Fruit fly (Drosophila melanogaster) whole organism: Measurements from ENCODE around the gene Uvrag.

Source experiments
- CG8478 ChIP-seq: fragments of >200 bp; optimal IDR thresholded peaks from 2 replicates; lab custom pipeline; 2018; ENCODE audit warnings: inconsistent platforms
- Dll ChIP-seq: fragments of >200 bp; optimal IDR thresholded peaks from 2 replicates; lab custom pipeline; 2017
- EcR ChIP-seq, 2 experiments: fragments of >200 bp; optimal IDR thresholded peaks; 2 replicates each; lab custom pipeline; 2017; ENCODE audit warnings: missing biosample characterization in 2 of 2, missing genetic modification characterization in 2 of 2, missing genetic modification reagents in 2 of 2
- pan ChIP-seq: fragments of >200 bp; optimal IDR thresholded peaks from 2 replicates; lab custom pipeline; 2017
- psq ChIP-seq: fragments of >200 bp; optimal IDR thresholded peaks from 2 replicates; lab custom pipeline; 2017
- usp ChIP-seq: fragments of >200 bp; optimal IDR thresholded peaks from 2 replicates; lab custom pipeline; 2017; ENCODE audit warnings: missing biosample characterization, missing genetic modification characterization, mixed read lengths

Uvrag gene

DNA sequence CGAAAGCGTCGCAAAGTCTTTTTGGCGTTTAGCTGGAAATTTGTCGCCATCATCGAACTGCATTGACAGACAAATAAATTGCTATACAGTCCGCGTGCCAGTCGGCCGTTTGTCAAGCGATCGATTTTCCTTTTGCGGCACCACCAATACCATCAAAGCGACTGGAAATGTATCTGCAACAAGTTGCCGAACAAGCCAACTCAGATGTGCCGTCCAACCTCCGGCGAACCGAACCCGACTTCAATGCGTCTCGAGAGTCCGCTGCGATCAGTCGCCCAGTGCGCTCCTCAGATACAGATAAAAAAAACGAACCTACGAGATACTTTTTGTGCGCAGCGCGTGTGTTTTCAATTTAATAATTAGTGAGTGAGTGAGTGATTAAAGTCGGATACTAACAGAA, 19.9 kb upstream of the Uvrag start:
- TF ChIP-seq Dll (lab: Kevin White, UChicago) (no peak), usp (GFP tag; lab: Kevin White, UChicago) (no peak), psq (lab: Kevin White, UChicago) (no peak), pan (lab: Kevin White, UChicago) (no peak), CG8478 (lab: Kevin White, UChicago) (no peak), EcR (GFP tag; optimal IDR thresholded peaks at IDR 0.05; lab: Kevin White, UChicago) (no peak)

DNA sequence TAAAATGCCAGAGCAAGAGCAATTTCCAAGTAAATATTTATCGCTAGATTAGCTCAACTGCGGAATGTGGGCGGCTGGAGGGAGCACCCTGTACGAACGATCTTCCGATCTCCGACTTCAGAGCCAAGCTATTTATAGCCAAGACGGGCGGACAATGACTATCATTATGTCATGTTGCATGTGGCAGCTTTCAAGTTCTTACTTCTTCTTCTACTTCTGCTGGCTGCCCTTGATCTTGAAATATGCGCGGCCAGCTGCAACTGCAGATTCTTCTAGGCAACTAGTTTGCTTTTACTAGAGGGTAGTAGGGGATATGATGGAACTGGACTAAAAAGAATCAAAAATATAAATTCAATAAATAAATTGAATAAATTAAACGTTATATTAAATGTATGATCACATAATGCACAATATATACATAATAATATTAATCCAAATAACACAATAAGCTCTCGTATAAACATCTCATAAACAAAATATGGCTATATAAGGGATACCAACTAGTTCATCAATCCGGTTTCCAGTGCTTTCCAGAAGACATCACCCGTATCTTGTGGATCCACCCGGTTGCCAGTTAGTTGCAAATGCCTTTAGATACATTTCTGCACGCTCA, 18.4 kb upstream of the Uvrag start:
- TF ChIP-seq EcR (GFP tag; optimal IDR thresholded peaks at IDR 0.05; lab: Kevin White, UChicago): no peak
- TF ChIP-seq CG8478 (lab: Kevin White, UChicago): no peak
- no peak for TF ChIP-seq usp (GFP tag; lab: Kevin White, UChicago)
- no peak for TF ChIP-seq psq (lab: Kevin White, UChicago)
- no peak for TF ChIP-seq pan (lab: Kevin White, UChicago)
- TF ChIP-seq Dll (lab: Kevin White, UChicago): no peak

DNA sequence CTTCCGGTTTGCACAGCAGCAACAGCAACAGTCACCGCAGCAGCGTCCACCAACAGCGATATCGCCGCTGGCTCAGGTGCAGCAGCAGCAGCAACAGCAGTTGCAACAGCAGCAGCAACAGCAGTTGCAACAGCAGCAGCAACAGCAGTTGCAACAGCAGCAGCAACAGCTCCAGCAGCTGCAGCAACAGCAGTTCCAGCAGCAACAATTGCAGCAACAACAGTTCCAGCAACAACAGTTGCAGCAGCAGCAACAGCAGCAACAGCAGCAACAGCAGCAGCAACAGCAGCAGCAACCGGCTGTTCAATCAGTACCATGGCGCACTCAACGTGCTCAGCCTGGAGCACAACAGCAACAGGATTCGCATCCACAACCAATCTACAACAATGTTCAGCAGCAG, 14.0 kb upstream of the Uvrag start:
- no peak for TF ChIP-seq Dll (lab: Kevin White, UChicago)
- no peak for TF ChIP-seq psq (lab: Kevin White, UChicago)
- no peak for TF ChIP-seq usp (GFP tag; lab: Kevin White, UChicago)

DNA sequence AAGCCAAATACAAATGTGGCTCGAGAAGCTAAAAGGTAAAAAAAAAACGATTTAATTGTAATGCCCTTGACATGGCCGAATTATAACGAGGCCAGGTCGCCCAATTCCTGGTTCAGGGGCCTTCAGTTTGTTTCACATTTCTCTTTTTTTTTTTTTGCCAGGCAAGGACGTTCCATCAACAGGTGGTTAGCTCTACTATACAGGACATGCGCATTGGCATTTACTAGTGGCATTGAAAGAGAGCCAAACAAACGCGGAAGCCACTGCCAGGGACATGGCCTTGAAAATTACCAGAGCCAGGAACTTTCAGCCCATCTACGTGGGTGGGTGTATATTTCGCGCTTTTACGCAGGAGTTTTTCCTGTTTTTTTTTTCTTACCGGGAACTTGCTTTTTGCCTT, 786 bp upstream of the Uvrag start:
- no peak for TF ChIP-seq Dll (lab: Kevin White, UChicago)

DNA sequence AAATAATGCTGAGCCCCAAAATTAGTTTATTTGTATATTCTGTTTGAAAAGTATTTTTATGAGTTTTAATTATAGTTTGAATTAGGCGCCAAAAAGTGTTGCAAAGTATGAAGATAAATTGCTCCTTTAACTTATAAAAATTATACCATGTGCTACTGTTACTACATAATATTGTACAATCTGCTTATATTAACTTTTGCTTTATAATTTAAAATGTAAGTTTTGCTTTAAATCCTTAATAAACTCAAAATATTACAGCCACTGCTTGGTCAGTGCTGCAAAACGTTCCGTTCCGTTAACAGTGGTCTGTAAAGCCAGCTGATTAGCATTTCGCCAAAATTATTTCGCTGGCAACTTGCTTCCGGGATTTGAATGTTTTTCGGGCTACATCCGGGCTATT, 3.1 kb downstream of the Uvrag start, which contains the start of gene CG31729:
TSS of gene CG31729 (plus strand) at position 309 of the 400 bp plus-strand sequence.
- TF ChIP-seq usp (GFP tag; lab: Kevin White, UChicago) (no peak), Dll (lab: Kevin White, UChicago) (no peak), EcR (GFP tag; optimal IDR thresholded peaks at IDR 0.05; lab: Kevin White, UChicago) (no peak), psq (lab: Kevin White, UChicago) (no peak), pan (lab: Kevin White, UChicago) (no peak), CG8478 (lab: Kevin White, UChicago) (no peak)

DNA sequence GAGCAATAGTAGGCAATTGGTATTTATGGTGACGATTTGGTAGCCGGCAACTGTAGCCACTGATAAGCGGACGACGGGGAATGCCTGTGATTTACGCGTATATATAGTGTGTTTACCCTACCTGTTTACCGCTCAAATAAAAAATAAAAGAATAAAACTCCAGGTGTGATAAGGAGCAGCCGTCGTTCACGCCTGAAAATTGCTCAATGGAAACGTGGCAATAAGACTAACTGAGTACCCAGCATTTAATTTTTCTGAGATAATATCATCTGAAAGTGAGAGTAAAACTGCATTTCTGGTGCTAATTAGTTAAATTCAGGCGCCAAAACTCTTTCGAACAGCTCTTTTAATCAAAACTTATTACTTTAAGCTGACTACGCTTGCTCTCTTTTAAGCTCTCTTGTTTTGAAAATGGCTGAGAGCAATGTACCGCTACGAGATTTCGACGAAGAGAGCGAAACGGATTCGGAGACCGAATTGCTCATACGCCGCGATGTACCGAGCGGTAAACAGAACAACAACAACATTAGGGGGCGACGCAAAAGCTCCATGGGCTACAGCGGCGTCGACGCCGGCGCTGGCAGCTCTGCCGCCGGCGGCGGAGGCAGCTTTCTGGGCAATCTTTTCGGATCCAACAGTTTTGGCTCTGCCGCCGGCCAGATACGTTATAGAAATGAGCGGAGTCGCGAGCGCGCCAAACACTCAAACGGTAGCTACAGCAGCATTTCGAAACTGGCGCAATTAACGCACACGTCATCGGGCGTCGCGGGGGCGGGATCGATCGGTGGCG, 3.9 kb downstream of the Uvrag start:
- TF ChIP-seq Dll (lab: Kevin White, UChicago) (peak; percentile 57), psq (lab: Kevin White, UChicago) (no peak)

DNA sequence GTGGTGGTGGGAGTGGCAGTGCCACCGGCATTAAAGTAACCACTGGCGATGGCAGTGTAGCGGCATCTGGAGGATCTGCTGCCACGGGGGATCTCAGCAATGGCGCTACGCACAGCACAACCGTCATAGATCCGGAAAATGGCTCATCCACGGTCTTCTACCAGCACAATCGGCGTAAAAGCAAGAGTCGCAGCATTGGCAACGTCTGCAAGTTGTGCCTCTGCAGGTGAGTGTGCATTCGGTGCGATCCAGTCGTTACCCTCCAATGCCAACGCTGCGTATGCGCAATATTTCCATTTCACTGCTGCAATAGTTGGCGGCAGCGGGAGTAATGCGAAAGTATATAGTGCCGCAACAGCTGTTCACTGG, 4.5 kb downstream of the Uvrag start:
- TF ChIP-seq CG8478 (lab: Kevin White, UChicago) (no peak), usp (GFP tag; lab: Kevin White, UChicago) (no peak), Dll (lab: Kevin White, UChicago) (no peak), psq (lab: Kevin White, UChicago) (no peak), EcR (GFP tag; optimal IDR thresholded peaks at IDR 0.05; lab: Kevin White, UChicago) (no peak), pan (lab: Kevin White, UChicago) (no peak)

DNA sequence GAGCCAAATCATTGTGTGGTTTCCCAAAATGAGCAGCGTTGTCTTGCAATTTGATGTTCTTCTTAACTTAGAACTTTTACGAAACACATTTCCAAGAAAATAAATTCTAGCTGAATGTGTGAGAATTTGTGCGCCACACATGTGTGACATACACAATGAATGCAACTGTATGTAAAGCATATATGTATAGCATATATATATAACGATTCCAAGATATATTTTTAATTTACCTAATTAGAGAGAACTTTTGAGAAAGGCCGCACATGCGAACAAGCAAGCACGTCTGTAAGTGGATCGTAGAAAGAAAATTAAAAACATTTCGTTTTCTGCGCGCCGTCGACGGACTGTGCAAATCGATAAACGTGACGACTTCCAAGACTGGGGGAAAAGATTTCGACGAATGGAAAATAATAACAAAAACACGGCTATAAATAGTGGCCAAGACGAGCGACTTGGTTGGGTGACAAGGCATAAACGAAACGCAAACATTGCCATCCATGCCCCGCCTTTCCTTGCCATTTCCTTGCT, 5.4 kb downstream of the Uvrag start:
- TF ChIP-seq usp (GFP tag; lab: Kevin White, UChicago) (no peak), Dll (lab: Kevin White, UChicago) (no peak), psq (lab: Kevin White, UChicago) (no peak), EcR (GFP tag; optimal IDR thresholded peaks at IDR 0.05; lab: Kevin White, UChicago) (no peak), pan (lab: Kevin White, UChicago) (no peak), CG8478 (lab: Kevin White, UChicago) (no peak)

DNA sequence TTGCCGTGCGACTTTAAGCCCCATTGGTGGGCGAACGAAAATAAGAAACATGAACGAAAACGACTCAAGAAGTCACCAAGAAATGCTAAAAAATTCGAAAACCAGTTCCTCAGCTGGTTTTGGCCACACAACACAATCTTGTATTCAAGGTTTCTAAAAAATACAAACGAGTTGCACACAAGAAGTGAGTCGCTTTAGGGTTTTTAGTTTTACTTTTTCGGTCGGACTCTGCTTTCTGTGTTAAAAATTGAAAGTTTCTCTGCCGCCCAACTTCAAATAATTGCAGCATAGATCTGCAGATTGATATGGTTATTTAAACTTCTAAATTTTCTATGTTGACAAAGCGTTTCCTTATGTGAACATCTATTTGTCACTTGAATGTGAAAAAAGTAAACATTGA, 6.0 kb downstream of the Uvrag start, which contains the start of gene CG16824:
TSS of gene CG16824 (plus strand) at position 384 of the 400 bp plus-strand sequence.
- no peak for TF ChIP-seq pan (lab: Kevin White, UChicago)
- TF ChIP-seq usp (GFP tag; lab: Kevin White, UChicago): no peak
- no peak for TF ChIP-seq Dll (lab: Kevin White, UChicago)
- no peak for TF ChIP-seq psq (lab: Kevin White, UChicago)
- TF ChIP-seq EcR (GFP tag; optimal IDR thresholded peaks at IDR 0.05; lab: Kevin White, UChicago): no peak
- TF ChIP-seq CG8478 (lab: Kevin White, UChicago): no peak

DNA sequence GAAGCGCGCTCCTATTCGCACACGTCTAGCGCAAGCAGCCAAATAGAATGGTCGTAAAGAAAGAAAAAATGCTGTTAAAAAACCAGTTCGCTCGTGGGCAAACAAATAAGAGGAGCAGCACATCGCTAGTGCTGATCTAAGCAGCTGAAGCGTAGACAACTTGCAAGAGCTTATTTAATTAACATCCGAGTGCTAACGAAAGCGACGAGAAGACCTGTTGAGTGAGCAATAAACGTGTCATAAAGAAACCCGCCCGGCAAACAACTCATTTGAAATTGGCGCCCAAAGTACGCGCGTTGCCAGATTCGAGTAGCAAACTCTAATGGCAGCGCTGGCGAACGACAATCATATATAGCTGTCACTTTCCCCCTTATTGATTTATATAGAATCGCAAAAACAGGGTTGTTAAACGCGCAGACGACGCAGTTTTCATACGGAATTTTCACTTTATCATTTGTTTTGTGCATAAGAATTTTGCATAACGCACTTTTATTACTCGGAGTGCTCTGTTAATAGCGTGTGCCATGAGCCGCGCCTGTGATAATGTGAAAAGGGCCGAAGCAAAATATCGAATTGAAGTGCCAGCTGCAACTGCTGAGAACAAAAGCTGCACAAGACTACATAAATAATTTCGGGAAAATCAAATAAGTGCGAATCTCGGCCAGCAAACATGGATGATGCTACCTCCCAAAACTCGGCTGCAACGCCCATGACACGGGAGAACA, 9.6 kb downstream of the Uvrag start:
- no peak for TF ChIP-seq usp (GFP tag; lab: Kevin White, UChicago)
- TF ChIP-seq CG8478 (lab: Kevin White, UChicago): no peak
- no peak for TF ChIP-seq EcR (GFP tag; optimal IDR thresholded peaks at IDR 0.05; lab: Kevin White, UChicago)
- no peak for TF ChIP-seq pan (lab: Kevin White, UChicago)
- TF ChIP-seq Dll (lab: Kevin White, UChicago): no peak
- no peak for TF ChIP-seq psq (lab: Kevin White, UChicago)

DNA sequence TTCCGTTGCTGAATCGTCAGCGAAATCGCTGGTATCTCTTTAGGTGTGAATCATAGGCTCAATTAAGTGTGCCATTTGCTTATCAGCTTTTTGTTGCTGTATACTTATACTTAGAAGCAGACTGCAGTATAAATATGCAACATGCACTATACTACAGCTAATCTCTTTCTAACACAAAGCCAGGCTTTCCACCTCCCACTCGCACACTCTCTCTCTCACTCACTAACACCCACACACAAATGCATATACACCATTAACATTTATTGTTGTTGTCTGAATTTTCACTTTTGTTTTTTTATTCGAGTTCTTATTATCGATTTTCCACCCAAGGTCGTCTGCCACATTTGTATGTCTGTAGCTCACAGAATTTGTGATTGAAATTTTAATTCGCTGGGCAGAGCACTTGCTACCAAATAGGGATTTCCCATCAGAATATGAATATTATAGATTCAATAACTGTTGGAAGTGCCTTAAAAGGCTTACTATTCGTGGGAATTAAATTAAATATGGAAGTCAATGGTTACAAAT, 10.2 kb downstream of the Uvrag start:
- TF ChIP-seq usp (GFP tag; lab: Kevin White, UChicago): no peak
- no peak for TF ChIP-seq pan (lab: Kevin White, UChicago)
- TF ChIP-seq CG8478 (lab: Kevin White, UChicago): no peak
- TF ChIP-seq psq (lab: Kevin White, UChicago): no peak
- TF ChIP-seq Dll (lab: Kevin White, UChicago): no peak
- TF ChIP-seq EcR (GFP tag; optimal IDR thresholded peaks at IDR 0.05; lab: Kevin White, UChicago): no peak
